Worm (Caenorhabditis elegans): ENCODE data around the gene nas-12.

DNA sequence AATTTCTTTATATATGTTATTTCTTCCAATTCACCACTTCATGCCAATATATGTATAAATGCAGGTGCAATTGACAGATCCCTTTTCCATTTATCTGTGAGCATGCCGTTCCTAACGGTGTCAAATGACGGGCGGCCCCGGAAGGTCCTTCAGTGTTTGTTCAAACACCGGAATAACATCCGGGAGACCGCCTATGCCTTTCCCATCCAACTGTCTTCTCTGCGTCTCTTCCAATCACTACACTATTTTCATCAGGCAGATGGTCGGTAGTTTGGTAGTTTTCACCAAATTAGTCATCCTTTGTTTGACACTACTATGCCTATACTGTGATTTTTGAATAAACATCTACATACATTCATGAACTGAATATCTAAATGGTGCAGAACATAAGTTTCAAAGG is 33.2 kb upstream of the nas-12 start:
- TF ChIP-seq skn-1 (tag; optimal IDR thresholded peaks at IDR 0.05): no peak
- no peak for TF ChIP-seq ama-1 (optimal IDR thresholded peaks at IDR 0.05)
- TF ChIP-seq unc-62 (GFP tag; optimal IDR thresholded peaks at IDR 0.05): no peak
- no peak for TF ChIP-seq elt-3 (tag; optimal IDR thresholded peaks at IDR 0.05)
- TF ChIP-seq fos-1 (tag; optimal IDR thresholded peaks at IDR 0.05): no peak
- TF ChIP-seq ztf-11 (tag; optimal IDR thresholded peaks at IDR 0.05): no peak
- no peak for TF ChIP-seq nhr-25 (tag; optimal IDR thresholded peaks at IDR 0.05)
